Worm (Caenorhabditis elegans): ENCODE measurements around the gene anmt-2.

ce11 chrIII:6149467-6150072 lies 8.0 kb downstream of the anmt-2 start, which contains the start of the genes wht-7 and Y42G9A.1:
- TF ChIP-seq tab-1 (GFP tag; IDR thresholded peaks at IDR 0.05), result no peak
- no peak for TF ChIP-seq ref-1 (GFP tag; conservative IDR thresholded peaks at IDR 0.05)
- no peak for TF ChIP-seq flt-1 (GFP tag; IDR thresholded peaks at IDR 0.05)
- TF ChIP-seq ztf-23 (GFP tag; IDR thresholded peaks at IDR 0.05), result no peak

All from whole organism, midembryonic.